Fruit fly (Drosophila melanogaster): ENCODE measurements around the gene CG1677.

DNA sequence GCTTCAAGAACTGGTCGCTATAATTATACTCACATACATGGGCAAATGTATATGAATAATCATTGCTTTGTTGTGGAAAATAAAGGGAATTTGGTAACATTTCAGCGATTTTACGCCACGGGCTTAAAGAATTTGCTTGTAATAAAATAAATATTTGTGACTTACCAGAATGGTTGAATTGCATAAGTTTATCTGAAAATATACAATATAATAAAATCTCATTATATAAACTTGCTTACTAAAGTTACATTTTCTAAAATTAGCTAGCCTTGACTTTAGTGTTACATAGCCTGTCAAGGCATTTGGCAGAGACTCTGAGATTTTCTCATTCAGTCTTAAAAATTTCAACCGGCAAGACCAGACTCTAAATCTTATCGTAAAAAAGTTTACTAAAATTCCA is 47.1 kb downstream of the CG1677 start, which contains the start of gene CG1999:
- TF ChIP-seq CG1620 (GFP tag; optimal IDR thresholded peaks at IDR 0.05) (no peak), cnc (optimal IDR thresholded peaks at IDR 0.05) (no peak), toe (GFP tag; optimal IDR thresholded peaks at IDR 0.05) (no peak), CG7101 (tag; optimal IDR thresholded peaks at IDR 0.05) (no peak), Mnt (GFP tag; optimal IDR thresholded peaks at IDR 0.05) (no peak), kay (GFP tag; ENCODE audit: borderline replicate concordance) (no peak), CG14711 (tag; optimal IDR thresholded peaks at IDR 0.05) (no peak)
